Worm (Caenorhabditis elegans) whole organism, late embryonic: Measurements from ENCODE around the gene egrh-1.

Source experiments
- C08G9.2 ChIP-seq: sonication (generic microtip); optimal IDR thresholded peaks from 2 replicates; lab custom pipeline; 2016; ENCODE audit warnings: mild to moderate bottlenecking, missing genetic modification characterization, moderate library complexity, missing compliant biosample characterization
- F13H6.1 ChIP-seq: sonication (generic microtip); optimal IDR thresholded peaks from 2 replicates; lab custom pipeline; 2016; ENCODE audit warnings: missing genetic modification characterization, missing compliant biosample characterization
- K09A11.1 ChIP-seq: sonication (generic microtip); optimal IDR thresholded peaks from 2 replicates; lab custom pipeline; 2017; ENCODE audit warnings: antibody characterized with exemption, mild to moderate bottlenecking, missing genetic modification characterization, missing compliant biosample characterization; ENCODE audit not compliant: insufficient read depth
- T23F11.4 ChIP-seq: fragments of 200-800 bp; sonication (Bioruptor generic); optimal IDR thresholded peaks from 2 replicates; lab custom pipeline; 2018; ENCODE audit warnings: mild to moderate bottlenecking, missing genetic modification characterization, missing compliant biosample characterization
- Y22D7AL.16 ChIP-seq: sonication (generic microtip); optimal IDR thresholded peaks from 2 replicates; lab custom pipeline; 2016; ENCODE audit warnings: missing genetic modification characterization, missing compliant biosample characterization
- ceh-14 ChIP-seq: sonication (generic microtip); optimal IDR thresholded peaks from 2 replicates; lab custom pipeline; 2016; ENCODE audit warnings: missing genotype, missing genetic modification characterization, missing compliant biosample characterization
- ceh-18 ChIP-seq: sonication (generic microtip); optimal IDR thresholded peaks from 2 replicates; lab custom pipeline; 2016; ENCODE audit warnings: missing genetic modification characterization, missing compliant biosample characterization
- ceh-19 ChIP-seq: fragments of 200-800 bp; sonication (Bioruptor generic); optimal IDR thresholded peaks from 2 replicates; lab custom pipeline; 2018; ENCODE audit warnings: mild to moderate bottlenecking, missing genetic modification characterization, missing compliant biosample characterization
- ceh-2 ChIP-seq: sonication (generic microtip); optimal IDR thresholded peaks from 2 replicates; lab custom pipeline; 2016; ENCODE audit warnings: missing genotype, missing genetic modification characterization, missing compliant biosample characterization
- ceh-22 ChIP-seq: sonication (generic microtip); optimal IDR thresholded peaks from 2 replicates; lab custom pipeline; 2017; ENCODE audit warnings: missing biosample characterization, missing genetic modification characterization
- ceh-24 ChIP-seq: sonication (generic microtip); optimal IDR thresholded peaks from 2 replicates; lab custom pipeline; 2016; ENCODE audit warnings: mild to moderate bottlenecking, missing genetic modification characterization, missing compliant biosample characterization
- ceh-30 ChIP-seq: fragments of 150-350 bp; optimal IDR thresholded peaks from 2 replicates; lab custom pipeline; 2014; ENCODE audit warnings: missing biosample characterization, missing genetic modification characterization
- ceh-31 ChIP-seq: sonication (generic microtip); optimal IDR thresholded peaks from 2 replicates; lab custom pipeline; 2016; ENCODE audit warnings: missing genetic modification characterization, missing compliant biosample characterization
- ceh-34 ChIP-seq: sonication (generic microtip); optimal IDR thresholded peaks from 2 replicates; lab custom pipeline; 2016; ENCODE audit warnings: mild to moderate bottlenecking, missing genetic modification characterization, missing compliant biosample characterization
- dmd-4 ChIP-seq: sonication (generic microtip); optimal IDR thresholded peaks from 2 replicates; lab custom pipeline; 2016; ENCODE audit warnings: borderline replicate concordance, missing genetic modification characterization, missing compliant biosample characterization
- dve-1 ChIP-seq: sonication (generic microtip); optimal IDR thresholded peaks from 2 replicates; lab custom pipeline; 2017; ENCODE audit warnings: antibody characterized with exemption, mild to moderate bottlenecking, missing genetic modification characterization, missing compliant biosample characterization
- elt-2 ChIP-seq: sonication (generic microtip); optimal IDR thresholded peaks from 2 replicates; lab custom pipeline; 2016; ENCODE audit warnings: missing genetic modification reagents, missing genetic modification characterization, missing compliant biosample characterization
- eyg-1 ChIP-seq: sonication (generic microtip); optimal IDR thresholded peaks from 2 replicates; lab custom pipeline; 2016; ENCODE audit warnings: missing genotype, missing genetic modification characterization, missing compliant biosample characterization
- fkh-10 ChIP-seq: fragments of 150-350 bp; optimal IDR thresholded peaks from 2 replicates; lab custom pipeline; 2014; ENCODE audit warnings: missing biosample characterization, missing genetic modification reagents, missing genetic modification characterization
- fkh-6 ChIP-seq: sonication (generic microtip); optimal IDR thresholded peaks from 2 replicates; lab custom pipeline; 2016; ENCODE audit warnings: missing genetic modification characterization, missing compliant biosample characterization
- hlh-13 ChIP-seq: fragments of 200-800 bp; sonication (Bioruptor generic); optimal IDR thresholded peaks from 2 replicates; lab custom pipeline; 2018; ENCODE audit warnings: mild to moderate bottlenecking, missing genetic modification characterization, missing compliant biosample characterization
- hlh-15 ChIP-seq: sonication (generic microtip); optimal IDR thresholded peaks from 2 replicates; lab custom pipeline; 2016; ENCODE audit warnings: missing genetic modification characterization, missing compliant biosample characterization
- hlh-30 ChIP-seq: sonication (generic microtip); optimal IDR thresholded peaks from 2 replicates; lab custom pipeline; 2017; ENCODE audit warnings: antibody characterized with exemption, missing genetic modification characterization, missing compliant biosample characterization; ENCODE audit not compliant: insufficient read depth
- hlh-8 ChIP-seq: sonication (generic microtip); optimal IDR thresholded peaks from 2 replicates; lab custom pipeline; 2016; ENCODE audit warnings: missing genotype, missing genetic modification characterization, missing compliant biosample characterization
- lim-6 ChIP-seq: sonication (generic microtip); optimal IDR thresholded peaks from 2 replicates; lab custom pipeline; 2016; ENCODE audit warnings: missing genetic modification characterization, missing compliant biosample characterization
- nfya-1 ChIP-seq: sonication (generic microtip); optimal IDR thresholded peaks from 2 replicates; lab custom pipeline; 2017; ENCODE audit warnings: missing genetic modification characterization, mild to moderate bottlenecking, missing compliant biosample characterization, antibody characterized with exemption, moderate library complexity
- nhr-11 ChIP-seq: fragments of 150-350 bp; optimal IDR thresholded peaks from 2 replicates; lab custom pipeline; 2014; ENCODE audit warnings: missing biosample characterization, missing genetic modification characterization
- npax-4 ChIP-seq: sonication (generic microtip); optimal IDR thresholded peaks from 2 replicates; lab custom pipeline; 2016; ENCODE audit warnings: missing genetic modification characterization, missing compliant biosample characterization
- odd-2 ChIP-seq: sonication (generic microtip); optimal IDR thresholded peaks from 2 replicates; lab custom pipeline; 2017; ENCODE audit warnings: antibody characterized with exemption, mild to moderate bottlenecking, missing genetic modification characterization, missing compliant biosample characterization
- pag-3 ChIP-seq: sonication (generic microtip); optimal IDR thresholded peaks from 2 replicates; lab custom pipeline; 2016; ENCODE audit warnings: missing compliant biosample characterization, missing genetic modification characterization, borderline replicate concordance
- pax-1 ChIP-seq: fragments of 150-350 bp; optimal IDR thresholded peaks from 2 replicates; lab custom pipeline; 2014; ENCODE audit warnings: missing biosample characterization, missing genetic modification characterization
- pha-2 ChIP-seq: sonication (generic microtip); optimal IDR thresholded peaks from 2 replicates; lab custom pipeline; 2017; ENCODE audit warnings: mild to moderate bottlenecking, missing genetic modification characterization, missing compliant biosample characterization
- pqm-1 ChIP-seq: sonication (generic microtip); optimal IDR thresholded peaks from 2 replicates; lab custom pipeline; 2016; ENCODE audit warnings: missing genetic modification characterization, missing compliant biosample characterization
- pros-1 ChIP-seq: fragments of 150-350 bp; optimal IDR thresholded peaks from 2 replicates; lab custom pipeline; 2014; ENCODE audit warnings: missing biosample characterization, missing genetic modification reagents, missing genetic modification characterization
- ref-2 ChIP-seq: sonication (generic microtip); optimal IDR thresholded peaks from 2 replicates; lab custom pipeline; 2016; ENCODE audit warnings: missing genetic modification characterization, missing compliant biosample characterization
- rnt-1 ChIP-seq: sonication (generic microtip); optimal IDR thresholded peaks from 2 replicates; lab custom pipeline; 2016; ENCODE audit warnings: missing genetic modification characterization, missing compliant biosample characterization
- sdc-2 ChIP-seq: sonication (generic microtip); optimal IDR thresholded peaks from 2 replicates; lab custom pipeline; 2016; ENCODE audit warnings: missing genotype, missing genetic modification characterization, missing compliant biosample characterization
- syd-9 ChIP-seq: sonication (generic microtip); optimal IDR thresholded peaks from 2 replicates; lab custom pipeline; 2016; ENCODE audit warnings: mild to moderate bottlenecking, missing genetic modification characterization, moderate library complexity, missing compliant biosample characterization
- tbx-2 ChIP-seq: sonication (generic microtip); optimal IDR thresholded peaks from 2 replicates; lab custom pipeline; 2016; ENCODE audit warnings: missing genetic modification characterization, missing compliant biosample characterization
- unc-3 ChIP-seq, 2 experiments: fragments of 200-800 bp in 1 of 2; sonication (Bioruptor generic) in 1 of 2; sonication (generic microtip) in 1 of 2; conservative IDR thresholded peaks in 1 of 2; optimal IDR thresholded peaks in 1 of 2; 2 replicates each; pipeline versions ENCODE4 v1.3.6 to Lab custom; 2016 to 2022; ENCODE audit warnings: missing compliant biosample characterization in 2 of 2, missing genetic modification characterization in 2 of 2, missing genetic modification reagents in 1 of 2
- unc-42 ChIP-seq: sonication (generic microtip); optimal IDR thresholded peaks from 2 replicates; lab custom pipeline; 2016; ENCODE audit warnings: missing genotype, missing genetic modification characterization, missing compliant biosample characterization
- unc-55 ChIP-seq: sonication (generic microtip); optimal IDR thresholded peaks from 2 replicates; lab custom pipeline; 2017; ENCODE audit warnings: missing biosample characterization, missing genetic modification reagents, missing genetic modification characterization

egrh-1 gene

ce11 chrX:14828766-14829165 lies 17.0 kb upstream of the egrh-1 start:
- TF ChIP-seq syd-9 (tag; lab: Kevin White, UChicago) (no peak), pqm-1 (no peak), hlh-30 (tag; lab: Kevin White, UChicago) (no peak), ceh-22 (no peak), ceh-24 (tag; lab: Kevin White, UChicago) (no peak), Y22D7AL.16 (no peak), ceh-34 (no peak), unc-3 (GFP tag; conservative IDR thresholded peaks at IDR 0.05; lab: Robert Waterston, UW) (no peak), unc-3 (tag; optimal IDR thresholded peaks at IDR 0.05; lab: Kevin White, UChicago) (no peak), eyg-1 (tag; lab: Kevin White, UChicago) (no peak), pag-3 (no peak)

DNA sequence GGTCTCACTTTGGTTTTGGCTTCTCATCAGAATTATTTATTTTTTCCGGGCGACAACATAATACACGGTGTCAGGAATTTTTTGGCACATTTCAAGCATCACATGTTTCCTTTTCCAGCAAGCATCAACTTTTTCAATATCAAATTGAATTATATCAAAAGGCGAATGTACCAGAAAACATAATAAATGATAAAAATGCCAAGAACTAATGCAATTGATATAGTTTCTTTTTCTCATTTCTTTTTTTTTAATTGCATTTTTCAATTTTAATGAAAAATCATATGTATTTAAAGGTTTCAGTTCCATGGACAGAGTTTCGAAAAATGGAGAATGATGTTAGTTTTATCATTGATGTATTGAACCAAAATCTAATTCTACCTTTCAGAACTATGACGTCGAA lies 14.2 kb upstream of the egrh-1 start, which contains the start of gene dpf-2:
dpf-2 (plus strand) TSS at position 301 of the 400 bp plus-strand sequence.
- TF ChIP-seq fkh-10 (GFP tag; lab: Kevin White, UChicago), result no peak

ce11 chrX:14838339-14838738 lies 7.4 kb upstream of the egrh-1 start:
- TF ChIP-seq pros-1 (tag; lab: Kevin White, UChicago) (no peak), unc-42 (peak; percentile 71), npax-4 (tag; lab: Kevin White, UChicago) (no peak)
- TF ChIP-seq, all 69 proteins: peak for 1

DNA sequence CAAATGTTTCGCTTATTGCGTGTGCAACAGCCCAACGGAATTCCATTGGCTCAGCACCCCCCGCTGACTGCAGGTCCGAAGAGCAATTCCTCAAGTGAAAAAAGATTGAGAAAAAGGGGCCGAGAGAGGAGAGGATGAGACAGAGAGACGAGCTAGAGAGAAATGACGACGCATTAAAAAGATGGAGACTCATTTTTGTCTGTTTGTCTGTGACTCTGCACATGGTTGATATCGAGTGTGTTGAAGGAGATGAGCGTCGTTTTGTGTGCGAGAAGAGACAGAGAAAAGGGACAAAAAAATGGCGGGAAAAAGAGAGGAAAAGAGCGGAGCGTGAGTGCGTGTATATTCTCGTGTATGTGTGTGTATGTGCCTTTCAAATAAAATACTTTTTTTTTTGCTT lies 4.7 kb upstream of the egrh-1 start:
- TF ChIP-seq hlh-15 (tag; lab: Kevin White, UChicago), result no peak
- peak; percentile 67 for TF ChIP-seq dve-1 (tag; lab: Kevin White, UChicago)
- TF ChIP-seq ref-2 (tag; lab: Kevin White, UChicago), result peak; percentile 68
- peak; percentile 23 for TF ChIP-seq ceh-2 (tag; lab: Kevin White, UChicago)
- peak; percentile 82 for TF ChIP-seq hlh-30 (tag; lab: Kevin White, UChicago)
- TF ChIP-seq unc-3 (GFP tag; conservative IDR thresholded peaks at IDR 0.05; lab: Robert Waterston, UW), result no peak
- peak; percentile 14 for TF ChIP-seq unc-3 (tag; optimal IDR thresholded peaks at IDR 0.05; lab: Kevin White, UChicago)
- peak; percentile 41 for TF ChIP-seq unc-55 (GFP tag; lab: Kevin White, UChicago)
- no peak for TF ChIP-seq hlh-13
- peak; percentile 21 for TF ChIP-seq fkh-6
- no peak for TF ChIP-seq ceh-30 (tag; lab: Kevin White, UChicago)
- peak; percentile 93 for TF ChIP-seq unc-42
- TF ChIP-seq sdc-2 (tag; lab: Kevin White, UChicago), result peak; percentile 79
- peak; percentile 95 for TF ChIP-seq ceh-18
- TF ChIP-seq fkh-10 (GFP tag; lab: Kevin White, UChicago), result no peak
- peak; percentile 44 for TF ChIP-seq syd-9 (tag; lab: Kevin White, UChicago)
- TF ChIP-seq hlh-8 (tag; lab: Kevin White, UChicago), result peak; percentile 43
- TF ChIP-seq K09A11.1 (tag; lab: Kevin White, UChicago), result no peak
- no peak for TF ChIP-seq pqm-1
- TF ChIP-seq nhr-11, result no peak
- TF ChIP-seq T23F11.4, result no peak
- TF ChIP-seq F13H6.1 (tag; lab: Kevin White, UChicago), result peak; percentile 14
- TF ChIP-seq rnt-1 (tag; lab: Kevin White, UChicago), result peak; percentile 74
- TF ChIP-seq pax-1 (tag; lab: Kevin White, UChicago), result no peak
- peak; percentile 35 for TF ChIP-seq ceh-19 (GFP tag; lab: Kevin White, UChicago)
- peak; percentile 90 for TF ChIP-seq nfya-1 (tag; lab: Kevin White, UChicago)
- TF ChIP-seq ceh-34, result peak; percentile 56
- TF ChIP-seq tbx-2, result peak; percentile 91
- peak; percentile 52 for TF ChIP-seq pros-1 (tag; lab: Kevin White, UChicago)
- TF ChIP-seq C08G9.2 (tag; lab: Kevin White, UChicago), result peak; percentile 46
- peak; percentile 29 for TF ChIP-seq dmd-4
- TF ChIP-seq lim-6, result peak; percentile 41
- TF ChIP-seq pha-2 (tag; lab: Kevin White, UChicago), result peak; percentile 46
- peak; percentile 64 for TF ChIP-seq elt-2
- TF ChIP-seq ceh-31 (tag; lab: Kevin White, UChicago), result peak; percentile 91
- peak; percentile 76 for TF ChIP-seq ceh-14 (tag; lab: Kevin White, UChicago)
- TF ChIP-seq odd-2 (tag; lab: Kevin White, UChicago), result no peak
- peak; percentile 58 for TF ChIP-seq pag-3
